Worm (Caenorhabditis elegans) whole organism, midembryonic: ENCODE data around the gene C24A8.5.

Experiments
- cog-1 ChIP-seq: sonication (generic microtip); optimal IDR thresholded peaks from 2 replicates; lab custom pipeline; 2016; ENCODE audit warnings: missing genetic modification characterization, missing compliant biosample characterization
- flt-1 ChIP-seq: fragments of 200-800 bp; sonication (Bioruptor generic); IDR thresholded peaks from 2 replicates; pipeline ENCODE4 v1.3.6; 2022; ENCODE audit warnings: missing genetic modification characterization, missing compliant biosample characterization
- klf-2 ChIP-seq: fragments of 200-800 bp; sonication (Bioruptor generic); conservative IDR thresholded peaks from 2 replicates; pipeline ENCODE4 v1.3.6; 2022; ENCODE audit warnings: missing genetic modification reagents, missing genetic modification characterization, missing compliant biosample characterization
- ztf-29 ChIP-seq: fragments of 200-800 bp; sonication (Bioruptor generic); IDR thresholded peaks from 2 replicates; pipeline ENCODE4 v1.3.6; 2022; ENCODE audit warnings: missing genetic modification reagents, missing genetic modification characterization, missing compliant biosample characterization

ce11 chrX:4282380-4282779, 46.3 kb downstream of the C24A8.5 start, which contains the start of gene C52B9.19:
- TF ChIP-seq flt-1 (GFP tag; lab: Robert Waterston, UW) (no peak), ztf-29 (GFP tag; lab: Robert Waterston, UW) (no peak), klf-2 (GFP tag; lab: Robert Waterston, UW) (no peak), cog-1 (tag; lab: Kevin White, UChicago) (no peak)
